Worm (Caenorhabditis elegans) whole organism, L3 larva: ENCODE results near the gene K08F8.7.

Experiments
- R02D3.7 ChIP-seq: fragments of 150-350 bp; optimal IDR thresholded peaks from 2 replicates; lab custom pipeline; 2014; ENCODE audit warnings: missing biosample characterization, missing genetic modification characterization
- ZK546.5 ChIP-seq: sonication (generic microtip); optimal IDR thresholded peaks from 2 replicates; lab custom pipeline; 2017; ENCODE audit warnings: missing biosample characterization, missing genetic modification characterization
- ama-1 ChIP-seq: fragments of 150-350 bp; optimal IDR thresholded peaks from 2 replicates; lab custom pipeline; 2018
- ceh-16 ChIP-seq: sonication (generic microtip); optimal IDR thresholded peaks from 2 replicates; lab custom pipeline; 2017; ENCODE audit warnings: missing biosample characterization, missing genetic modification characterization
- ceh-82 ChIP-seq: fragments of 150-350 bp; optimal IDR thresholded peaks from 2 replicates; lab custom pipeline; 2014; ENCODE audit warnings: missing biosample characterization, missing genetic modification characterization
- ceh-9 ChIP-seq: sonication (generic microtip); optimal IDR thresholded peaks from 2 replicates; lab custom pipeline; 2018; ENCODE audit warnings: missing biosample characterization, missing genetic modification characterization
- egl-27 ChIP-seq: sonication (generic microtip); optimal IDR thresholded peaks from 4 replicates; lab custom pipeline; 2017; ENCODE audit warnings: missing biosample characterization, missing genetic modification reagents, missing genetic modification characterization
- egl-5 ChIP-seq: fragments of 150-350 bp; optimal IDR thresholded peaks from 2 replicates; lab custom pipeline; 2017; ENCODE audit warnings: missing biosample characterization, missing genetic modification reagents, missing genetic modification characterization, inconsistent platforms
- elt-2 ChIP-seq: sonication (generic microtip); optimal IDR thresholded peaks from 2 replicates; lab custom pipeline; 2016; ENCODE audit warnings: missing genetic modification reagents, mild to moderate bottlenecking, missing genetic modification characterization, missing compliant biosample characterization
- fkh-10 ChIP-seq: sonication (generic microtip); optimal IDR thresholded peaks from 2 replicates; lab custom pipeline; 2017; ENCODE audit warnings: missing biosample characterization, missing genetic modification reagents, missing genetic modification characterization
- fkh-2 ChIP-seq: fragments of 150-350 bp; optimal IDR thresholded peaks from 2 replicates; lab custom pipeline; 2014; ENCODE audit warnings: missing biosample characterization, missing genetic modification reagents, missing genetic modification characterization
- fos-1 ChIP-seq: fragments of 150-350 bp; optimal IDR thresholded peaks from 2 replicates; lab custom pipeline; 2014; ENCODE audit warnings: missing biosample characterization, missing genetic modification characterization
- hmg-11 ChIP-seq: sonication (generic microtip); optimal IDR thresholded peaks from 2 replicates; lab custom pipeline; 2016; ENCODE audit warnings: missing genetic modification characterization, missing compliant biosample characterization
- jun-1 ChIP-seq: fragments of 150-350 bp; optimal IDR thresholded peaks from 2 replicates; lab custom pipeline; 2014; ENCODE audit warnings: missing biosample characterization, missing genetic modification reagents, missing genetic modification characterization
- lin-15B ChIP-seq: fragments of 150-350 bp; optimal IDR thresholded peaks from 2 replicates; lab custom pipeline; 2014; ENCODE audit warnings: missing biosample characterization, missing genetic modification characterization
- lin-39 ChIP-seq: fragments of 150-350 bp; optimal IDR thresholded peaks from 2 replicates; lab custom pipeline; 2018; ENCODE audit warnings: missing biosample characterization, missing genetic modification reagents, missing genetic modification characterization
- lsy-12 ChIP-seq: sonication (generic microtip); optimal IDR thresholded peaks from 2 replicates; lab custom pipeline; 2016; ENCODE audit warnings: mild to moderate bottlenecking, missing genetic modification characterization, missing compliant biosample characterization
- mdl-1 ChIP-seq: fragments of 150-350 bp; optimal IDR thresholded peaks from 2 replicates; lab custom pipeline; 2014; ENCODE audit warnings: missing biosample characterization, missing genetic modification characterization
- mml-1 ChIP-seq: fragments of 150-350 bp; sonication (generic microtip); optimal IDR thresholded peaks from 3 replicates; lab custom pipeline; 2014; ENCODE audit warnings: missing biosample characterization, missing genetic modification characterization
- nhr-11 ChIP-seq: fragments of 150-350 bp; optimal IDR thresholded peaks from 2 replicates; lab custom pipeline; 2014; ENCODE audit warnings: missing biosample characterization, missing genetic modification characterization
- nhr-12 ChIP-seq: fragments of 150-350 bp; optimal IDR thresholded peaks from 2 replicates; lab custom pipeline; 2014; ENCODE audit warnings: missing biosample characterization, missing genetic modification characterization
- nhr-23 ChIP-seq: fragments of 150-350 bp; optimal IDR thresholded peaks from 2 replicates; lab custom pipeline; 2014; ENCODE audit warnings: missing biosample characterization, missing genetic modification reagents, missing genetic modification characterization
- nhr-237 ChIP-seq: fragments of 150-350 bp; optimal IDR thresholded peaks from 2 replicates; lab custom pipeline; 2014; ENCODE audit warnings: missing biosample characterization, missing genetic modification characterization
- nhr-25 ChIP-seq: sonication (generic microtip); optimal IDR thresholded peaks from 2 replicates; lab custom pipeline; 2017; ENCODE audit warnings: missing biosample characterization, missing genetic modification characterization
- nhr-43 ChIP-seq: sonication (generic microtip); optimal IDR thresholded peaks from 2 replicates; lab custom pipeline; 2016; ENCODE audit warnings: mild to moderate bottlenecking, missing genetic modification characterization, missing compliant biosample characterization; ENCODE audit not compliant: poor library complexity, severe bottlenecking
- nhr-77 ChIP-seq: fragments of 150-350 bp; optimal IDR thresholded peaks from 2 replicates; lab custom pipeline; 2014; ENCODE audit warnings: missing biosample characterization, missing genetic modification characterization
- pha-4 ChIP-seq: fragments of 150-350 bp; optimal IDR thresholded peaks from 2 replicates; lab custom pipeline; 2014; ENCODE audit warnings: missing biosample characterization, missing genetic modification reagents, missing genetic modification characterization
- pqm-1 ChIP-seq: fragments of 150-350 bp; optimal IDR thresholded peaks from 2 replicates; lab custom pipeline; 2017; ENCODE audit warnings: missing biosample characterization, missing genetic modification characterization, inconsistent platforms
- sea-2 ChIP-seq: fragments of 150-350 bp; sonication (generic microtip); optimal IDR thresholded peaks from 4 replicates; lab custom pipeline; 2014; ENCODE audit warnings: missing biosample characterization, missing genetic modification reagents, missing genetic modification characterization
- snpc-4 ChIP-seq: fragments of 150-350 bp; optimal IDR thresholded peaks from 2 replicates; lab custom pipeline; 2014; ENCODE audit warnings: missing biosample characterization, missing genetic modification characterization
- tbx-2 ChIP-seq: sonication (generic microtip); optimal IDR thresholded peaks from 2 replicates; lab custom pipeline; 2016; ENCODE audit warnings: mild to moderate bottlenecking, missing genetic modification characterization, missing compliant biosample characterization
- unc-39 ChIP-seq: sonication (generic microtip); optimal IDR thresholded peaks from 4 replicates; lab custom pipeline; 2017; ENCODE audit warnings: missing biosample characterization, missing genetic modification characterization
- ztf-11 ChIP-seq: fragments of 150-350 bp; optimal IDR thresholded peaks from 2 replicates; lab custom pipeline; 2014; ENCODE audit warnings: missing biosample characterization, missing genetic modification characterization
- ztf-4 ChIP-seq: fragments of 150-350 bp; optimal IDR thresholded peaks from 2 replicates; lab custom pipeline; 2014; ENCODE audit warnings: missing biosample characterization, missing genetic modification characterization

The K08F8.7 gene

ce11 chrII:8766897-8767296 is 11.7 kb upstream of the K08F8.7 start, which contains the start of gene pah-1:
Gene pah-1, minus strand, starts transcription at chrII:8766997.
- no peak for TF ChIP-seq jun-1 (tag; lab: Kevin White, UChicago)
- no peak for TF ChIP-seq ztf-11 (tag; lab: Kevin White, UChicago)
- TF ChIP-seq nhr-12 (tag; lab: Kevin White, UChicago): no peak
- no peak for TF ChIP-seq ZK546.5 (tag; lab: Kevin White, UChicago)
- TF ChIP-seq ztf-4 (tag; lab: Kevin White, UChicago): no peak
- TF ChIP-seq nhr-77: no peak
- no peak for TF ChIP-seq fkh-10 (GFP tag; lab: Kevin White, UChicago)
- no peak for TF ChIP-seq ceh-82 (tag; lab: Kevin White, UChicago)
- no peak for TF ChIP-seq ama-1 (lab: Kevin White, UChicago)
- TF ChIP-seq sea-2 (GFP tag; lab: Kevin White, UChicago): no peak
- TF ChIP-seq nhr-237: no peak
- TF ChIP-seq elt-2 (tag; lab: Kevin White, UChicago): no peak
- no peak for TF ChIP-seq nhr-23
- no peak for TF ChIP-seq mml-1 (tag; lab: Kevin White, UChicago)
- TF ChIP-seq lin-39 (tag; lab: Kevin White, UChicago): no peak
- TF ChIP-seq fos-1 (tag; lab: Kevin White, UChicago): no peak
- no peak for TF ChIP-seq ceh-16 (tag; lab: Kevin White, UChicago)
- no peak for TF ChIP-seq egl-27

- no peak for TF ChIP-seq jun-1 (tag; lab: Kevin White, UChicago)
- no peak for TF ChIP-seq lin-39 (tag; lab: Kevin White, UChicago)
- no peak for TF ChIP-seq nhr-237
- no peak for TF ChIP-seq fkh-2 (tag; lab: Kevin White, UChicago)
- TF ChIP-seq pqm-1 (tag; lab: Kevin White, UChicago): no peak
- TF ChIP-seq nhr-11: no peak
- no peak for TF ChIP-seq hmg-11 (tag; lab: Kevin White, UChicago)
- TF ChIP-seq ceh-16 (tag; lab: Kevin White, UChicago): no peak
- no peak for TF ChIP-seq unc-39 (tag; lab: Kevin White, UChicago)
- no peak for TF ChIP-seq egl-5
- no peak for TF ChIP-seq ztf-11 (tag; lab: Kevin White, UChicago)
Observed at ce11 chrII:8766475-8766874, 11.3 kb upstream of the K08F8.7 start, which contains the start of the genes nsph-1.1 and K08F8.15. Gene nsph-1.1, plus strand, starts transcription at chrII:8766775. Gene K08F8.15, plus strand, starts transcription at chrII:8766809.

- TF ChIP-seq lin-15B (tag; lab: Kevin White, UChicago): no peak
- TF ChIP-seq nhr-25 (tag; lab: Kevin White, UChicago): peak; percentile 24
- TF ChIP-seq R02D3.7 (tag; lab: Kevin White, UChicago): no peak
- no peak for TF ChIP-seq egl-27
- no peak for TF ChIP-seq ZK546.5 (tag; lab: Kevin White, UChicago)
- TF ChIP-seq lsy-12 (tag; lab: Kevin White, UChicago): peak; percentile 2
- peak; percentile 70 for TF ChIP-seq nhr-23
- no peak for TF ChIP-seq pha-4 (tag; lab: Kevin White, UChicago)
- no peak for TF ChIP-seq hmg-11 (tag; lab: Kevin White, UChicago)
- peak; percentile 81 for TF ChIP-seq nhr-43
- TF ChIP-seq fkh-10 (GFP tag; lab: Kevin White, UChicago): no peak
- TF ChIP-seq unc-39 (tag; lab: Kevin White, UChicago): no peak
- TF ChIP-seq pqm-1 (tag; lab: Kevin White, UChicago): no peak
- TF ChIP-seq ztf-4 (tag; lab: Kevin White, UChicago): no peak
- no peak for TF ChIP-seq tbx-2
- no peak for TF ChIP-seq nhr-77
- no peak for TF ChIP-seq ceh-9
- no peak for TF ChIP-seq nhr-237
- no peak for TF ChIP-seq elt-2 (tag; lab: Kevin White, UChicago)
- no peak for TF ChIP-seq ceh-16 (tag; lab: Kevin White, UChicago)
- no peak for TF ChIP-seq lin-39 (tag; lab: Kevin White, UChicago)
- TF ChIP-seq mdl-1: peak; percentile 48
- TF ChIP-seq sea-2 (GFP tag; lab: Kevin White, UChicago): no peak
- TF ChIP-seq, all 47 proteins: peak for 5
Observed at ce11 chrII:8765131-8765530, 10.0 kb upstream of the K08F8.7 start.

- TF ChIP-seq ZK546.5 (tag; lab: Kevin White, UChicago) (no peak), nhr-25 (tag; lab: Kevin White, UChicago) (no peak), ceh-9 (no peak), nhr-23 (no peak), mml-1 (tag; lab: Kevin White, UChicago) (no peak), snpc-4 (tag; lab: Kevin White, UChicago) (no peak), ztf-4 (tag; lab: Kevin White, UChicago) (no peak), nhr-11 (no peak), elt-2 (tag; lab: Kevin White, UChicago) (no peak), hmg-11 (tag; lab: Kevin White, UChicago) (no peak), nhr-77 (no peak), fos-1 (tag; lab: Kevin White, UChicago) (no peak)
Observed at ce11 chrII:8764332-8764731, 9.2 kb upstream of the K08F8.7 start.
